Fruit fly (Drosophila melanogaster): ENCODE results near the gene CG13671.

CG13671 gene

DNA sequence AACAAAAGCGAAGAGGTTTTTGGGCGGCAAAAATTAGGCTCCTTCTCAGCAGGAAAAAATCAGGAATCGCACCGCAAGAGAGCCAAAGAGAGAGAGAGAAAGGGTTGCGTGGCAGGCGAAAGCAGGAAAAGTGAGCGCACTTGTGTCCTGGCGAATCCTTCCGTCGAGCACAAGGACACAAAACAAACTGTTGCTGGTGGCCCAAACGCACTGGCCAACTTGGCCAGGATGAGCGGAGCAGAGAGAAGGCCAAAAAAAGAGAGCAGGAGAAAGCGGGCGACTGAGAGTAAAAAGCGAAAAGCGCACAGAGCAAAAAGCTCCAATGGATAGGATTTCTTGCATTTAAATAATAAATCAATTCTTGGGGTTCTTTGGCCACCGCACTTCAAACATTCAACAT lies 14.6 kb upstream of the CG13671 start:
- TF ChIP-seq Hr83 (GFP tag; optimal IDR thresholded peaks at IDR 0.05; ENCODE audit: poor library complexity, severe bottlenecking), result no peak
- TF ChIP-seq OdsH (GFP tag; optimal IDR thresholded peaks at IDR 0.05), result no peak
- no peak for TF ChIP-seq Hr78 (GFP tag; optimal IDR thresholded peaks at IDR 0.05)

DNA sequence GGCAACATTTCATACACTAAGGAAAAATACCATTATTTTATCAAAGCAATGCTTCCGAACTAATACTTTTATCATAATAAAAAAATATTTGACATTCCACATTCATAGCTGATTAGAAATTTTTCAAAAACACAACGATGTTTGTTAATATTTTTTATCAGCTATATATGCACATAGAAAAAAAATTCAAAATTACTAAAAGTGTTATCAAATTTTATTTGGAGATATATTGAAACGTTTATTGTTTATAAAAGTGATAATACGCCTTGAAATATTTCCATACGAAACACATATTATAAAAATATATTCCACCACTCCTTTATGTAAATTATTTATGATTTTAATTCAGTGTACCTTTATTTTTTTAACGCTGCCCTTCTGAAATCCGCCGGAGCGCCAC lies 14.1 kb upstream of the CG13671 start:
- TF ChIP-seq h (GFP tag; optimal IDR thresholded peaks at IDR 0.05) (no peak), tai (GFP tag; optimal IDR thresholded peaks at IDR 0.05) (no peak), br (GFP tag; optimal IDR thresholded peaks at IDR 0.05) (no peak), Mio (GFP tag; optimal IDR thresholded peaks at IDR 0.05) (no peak), Vsx2 (GFP tag; optimal IDR thresholded peaks at IDR 0.05; ENCODE audit: partially characterized antibody) (no peak), dsf (GFP tag; optimal IDR thresholded peaks at IDR 0.05; ENCODE audit: borderline replicate concordance) (no peak)

DNA sequence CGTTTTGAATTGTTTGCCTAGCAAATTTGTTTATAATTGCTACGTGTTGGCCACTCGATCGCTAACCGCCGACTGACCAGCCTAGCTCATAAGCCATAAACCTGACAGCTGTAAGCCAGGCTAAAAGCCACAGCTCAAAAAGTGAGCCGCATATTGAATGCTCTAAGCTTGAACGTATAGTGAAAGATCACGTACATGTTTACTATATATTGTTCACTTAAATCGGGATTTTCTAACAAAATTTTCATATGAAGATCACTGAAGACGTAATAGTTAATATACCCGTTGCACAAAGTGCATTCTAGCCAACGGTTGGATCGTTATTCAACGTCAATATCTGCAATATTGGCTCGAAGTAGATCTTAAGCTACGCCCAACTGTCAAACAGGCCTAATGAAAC lies 13.5 kb upstream of the CG13671 start:
- TF ChIP-seq dsf (GFP tag; optimal IDR thresholded peaks at IDR 0.05; ENCODE audit: borderline replicate concordance) (no peak), Abd-B (GFP tag; optimal IDR thresholded peaks at IDR 0.05) (no peak), Hr83 (GFP tag; optimal IDR thresholded peaks at IDR 0.05; ENCODE audit: poor library complexity, severe bottlenecking) (no peak), HLH106 (tag; optimal IDR thresholded peaks at IDR 0.05) (no peak), tai (GFP tag; optimal IDR thresholded peaks at IDR 0.05) (no peak), GATAd (GFP tag; optimal IDR thresholded peaks at IDR 0.05) (no peak), CG9705 (GFP tag; optimal IDR thresholded peaks at IDR 0.05) (no peak), Myc (optimal IDR thresholded peaks at IDR 0.05) (no peak), brk (GFP tag; optimal IDR thresholded peaks at IDR 0.05) (no peak), rgr (GFP tag; optimal IDR thresholded peaks at IDR 0.05) (no peak), Rel (GFP tag; optimal IDR thresholded peaks at IDR 0.05) (no peak), Rel (tag; optimal IDR thresholded peaks at IDR 0.05) (no peak), pan (optimal IDR thresholded peaks at IDR 0.05) (no peak)

DNA sequence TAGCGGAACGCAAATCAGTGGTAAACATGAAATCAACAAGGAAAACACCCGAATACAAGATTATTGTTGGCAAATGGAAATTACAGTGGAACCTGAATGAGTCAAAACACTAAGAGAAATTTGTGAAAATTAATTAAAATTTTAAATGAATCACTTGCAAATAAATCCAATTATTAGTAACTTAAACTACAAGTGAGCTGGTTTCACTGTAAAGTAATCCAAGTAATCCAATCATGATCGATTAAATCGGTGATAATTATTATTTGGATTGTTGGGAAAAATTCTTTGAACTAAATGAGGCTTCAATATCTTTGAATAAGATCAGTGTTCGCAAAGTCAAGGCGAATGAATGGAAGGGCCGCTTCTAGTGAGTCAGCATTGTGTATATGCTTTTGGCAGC lies 11.5 kb upstream of the CG13671 start:
- TF ChIP-seq dl (GFP tag; optimal IDR thresholded peaks at IDR 0.05; ENCODE audit: insufficient read depth in 1 of 2, partially characterized antibody in 2 of 2), result no peak
- peak; percentile 52 for TF ChIP-seq fru (GFP tag; optimal IDR thresholded peaks at IDR 0.05)
- TF ChIP-seq ey (GFP tag; optimal IDR thresholded peaks at IDR 0.05), result peak; percentile 7
- peak; percentile 37 for TF ChIP-seq tai (GFP tag; optimal IDR thresholded peaks at IDR 0.05)
- TF ChIP-seq psq (GFP tag; optimal IDR thresholded peaks at IDR 0.05), result peak; percentile 4
- no peak for TF ChIP-seq OdsH (GFP tag; optimal IDR thresholded peaks at IDR 0.05)
- TF ChIP-seq Jra (GFP tag; optimal IDR thresholded peaks at IDR 0.05), result no peak

DNA sequence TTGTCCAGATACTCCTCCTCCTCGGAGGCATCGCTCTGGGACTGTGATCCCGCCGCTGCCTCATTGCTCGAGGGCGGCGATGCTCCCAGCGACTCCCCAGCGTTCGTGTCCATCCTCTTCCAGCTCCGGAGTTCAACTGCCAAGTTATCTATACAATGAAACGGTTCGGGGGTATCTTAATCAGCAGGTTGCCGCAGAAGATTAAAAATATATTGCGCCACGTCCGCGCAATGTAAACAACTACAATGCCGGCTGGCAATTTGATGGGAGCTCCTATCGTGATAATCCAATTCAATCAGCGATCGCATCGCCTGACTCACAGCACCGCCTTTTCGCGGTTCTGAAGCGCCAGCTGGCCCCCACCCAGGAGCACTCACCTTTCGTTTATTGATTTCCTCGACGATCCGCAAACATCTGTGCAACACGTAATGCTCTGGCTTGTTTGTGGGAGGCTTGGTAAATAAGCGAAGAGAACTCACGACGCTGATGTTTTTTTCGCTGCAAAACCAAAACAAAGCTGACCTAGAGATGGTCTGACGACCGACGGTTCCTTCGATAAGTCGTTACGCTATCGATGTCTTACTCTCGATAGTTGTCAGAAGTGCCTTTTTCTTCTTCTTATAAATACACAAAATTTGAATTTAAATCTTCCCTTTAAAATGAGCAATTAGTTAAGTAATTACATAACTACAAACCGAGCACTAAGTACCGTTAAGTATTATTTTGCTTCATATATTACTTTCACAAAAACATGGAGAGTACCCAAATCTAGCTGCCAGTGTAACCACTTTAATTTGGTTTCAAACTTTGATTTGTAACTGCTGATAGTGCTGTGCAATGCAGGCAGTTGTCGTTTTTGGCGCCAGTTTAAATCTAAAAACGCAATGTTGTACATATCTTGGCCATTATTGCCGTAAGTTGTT lies 10.3 kb upstream of the CG13671 start, which contains the start of gene cert:
TSS of gene cert (minus strand) at position 535 of the 923 bp plus-strand sequence.
- no peak for TF ChIP-seq Dfd (GFP tag; optimal IDR thresholded peaks at IDR 0.05)
- peak; percentile 28 for TF ChIP-seq Sp1 (GFP tag; optimal IDR thresholded peaks at IDR 0.05)
- TF ChIP-seq jim (GFP tag; optimal IDR thresholded peaks at IDR 0.05), result no peak
- no peak for TF ChIP-seq Hr78 (GFP tag; optimal IDR thresholded peaks at IDR 0.05)
- TF ChIP-seq Hr83 (GFP tag; optimal IDR thresholded peaks at IDR 0.05; ENCODE audit: poor library complexity, severe bottlenecking), result peak; percentile 23
- peak; percentile 54 for TF ChIP-seq brk (GFP tag; optimal IDR thresholded peaks at IDR 0.05)
- TF ChIP-seq ey (GFP tag; optimal IDR thresholded peaks at IDR 0.05), result no peak
- TF ChIP-seq h (GFP tag; optimal IDR thresholded peaks at IDR 0.05), result peak; percentile 52
- TF ChIP-seq Abd-B (GFP tag; optimal IDR thresholded peaks at IDR 0.05), result no peak
- TF ChIP-seq br (GFP tag; optimal IDR thresholded peaks at IDR 0.05), result peak; percentile 44
- TF ChIP-seq tai (GFP tag; optimal IDR thresholded peaks at IDR 0.05), result peak; percentile 83
- TF ChIP-seq OdsH (GFP tag; optimal IDR thresholded peaks at IDR 0.05), result peak; percentile 32
- TF ChIP-seq CG32264 (GFP tag; optimal IDR thresholded peaks at IDR 0.05), result no peak
- TF ChIP-seq GATAd (GFP tag; optimal IDR thresholded peaks at IDR 0.05), result no peak
- no peak for TF ChIP-seq sage (GFP tag; optimal IDR thresholded peaks at IDR 0.05)
- TF ChIP-seq Myc (optimal IDR thresholded peaks at IDR 0.05), result peak; percentile 5
- TF ChIP-seq Vsx2 (GFP tag; optimal IDR thresholded peaks at IDR 0.05; ENCODE audit: partially characterized antibody), result no peak
- no peak for TF ChIP-seq Rel (GFP tag; optimal IDR thresholded peaks at IDR 0.05)
- peak; percentile 19 for TF ChIP-seq Rel (tag; optimal IDR thresholded peaks at IDR 0.05)
- no peak for TF ChIP-seq HLH106 (tag; optimal IDR thresholded peaks at IDR 0.05)
- no peak for TF ChIP-seq CrebA (GFP tag; optimal IDR thresholded peaks at IDR 0.05; ENCODE audit: borderline replicate concordance)
- no peak for TF ChIP-seq dmrt93B (GFP tag; optimal IDR thresholded peaks at IDR 0.05)
- no peak for TF ChIP-seq Mio (GFP tag; optimal IDR thresholded peaks at IDR 0.05)
- peak in 1 of 2 experiments; percentile 54 for TF ChIP-seq foxo (GFP tag; optimal IDR thresholded peaks at IDR 0.05)
- peak; percentile 39 for TF ChIP-seq fru (GFP tag; optimal IDR thresholded peaks at IDR 0.05)
- peak; percentile 33 for TF ChIP-seq psq (GFP tag; optimal IDR thresholded peaks at IDR 0.05)
- peak; percentile 50 for TF ChIP-seq Hnf4 (GFP tag; optimal IDR thresholded peaks at IDR 0.05)
- TF ChIP-seq usp (GFP tag; optimal IDR thresholded peaks at IDR 0.05), result no peak
- no peak for TF ChIP-seq N (GFP tag; optimal IDR thresholded peaks at IDR 0.05)
- TF ChIP-seq dl (GFP tag; optimal IDR thresholded peaks at IDR 0.05; ENCODE audit: insufficient read depth in 1 of 2, partially characterized antibody in 2 of 2), result no peak
- TF ChIP-seq pan (optimal IDR thresholded peaks at IDR 0.05), result no peak
- no peak for TF ChIP-seq CG9705 (GFP tag; optimal IDR thresholded peaks at IDR 0.05)
- TF ChIP-seq Dif (GFP tag; optimal IDR thresholded peaks at IDR 0.05; ENCODE audit: partially characterized antibody), result no peak
- TF ChIP-seq lola (GFP tag; optimal IDR thresholded peaks at IDR 0.05), result no peak
- peak; percentile 43 for TF ChIP-seq rgr (GFP tag; optimal IDR thresholded peaks at IDR 0.05)

Measured in whole organism, wandering third instar larva.